Fruit fly (Drosophila melanogaster) whole organism, pupa: ENCODE results near the gene trio.
A peak's percentile ranks its signal among the peaks of the same experiment; 100 is the strongest.

ENCODE experiments used
- CG10348 ChIP-seq: fragments of 200-800 bp; sonication (Bioruptor generic); IDR thresholded peaks from 2 replicates; pipeline ENCODE4 v1.3.6; 2022; ENCODE audit warnings: missing biosample characterization, missing genetic modification characterization
- CG12605 ChIP-seq: fragments of 200-800 bp; sonication (Bioruptor generic); IDR thresholded peaks from 2 replicates; pipeline ENCODE4 v1.3.6; 2022; ENCODE audit warnings: missing biosample characterization, missing genetic modification characterization
- CG13204 ChIP-seq: fragments of 200-800 bp; sonication (Bioruptor generic); optimal IDR thresholded peaks from 2 replicates; lab custom pipeline; 2018; ENCODE audit warnings: missing biosample characterization, mild to moderate bottlenecking, missing genetic modification characterization, moderate library complexity
- CG14655 ChIP-seq: fragments of 200-800 bp; sonication (Bioruptor generic); optimal IDR thresholded peaks from 3 replicates; lab custom pipeline; 2017; ENCODE audit warnings: mild to moderate bottlenecking, missing biosample characterization, missing genetic modification reagents, missing genetic modification characterization
- CG15710 ChIP-seq: fragments of 200-800 bp; sonication (Bioruptor generic); optimal IDR thresholded peaks from 2 replicates; lab custom pipeline; 2018; ENCODE audit warnings: missing biosample characterization, mild to moderate bottlenecking, missing genetic modification characterization, moderate library complexity
- CG17806 ChIP-seq: fragments of 200-800 bp; sonication (Bioruptor generic); optimal IDR thresholded peaks from 2 replicates; lab custom pipeline; 2018; ENCODE audit warnings: missing biosample characterization, mild to moderate bottlenecking, missing genetic modification characterization, moderate library complexity
- CG32121 ChIP-seq: fragments of 200-800 bp; sonication (Bioruptor generic); IDR thresholded peaks from 2 replicates; pipeline ENCODE4 v1.3.6; 2022; ENCODE audit warnings: missing biosample characterization, missing genetic modification characterization
- CG34367 ChIP-seq: fragments of 200-800 bp; sonication (Bioruptor generic); optimal IDR thresholded peaks from 2 replicates; lab custom pipeline; 2018; ENCODE audit warnings: missing biosample characterization, mild to moderate bottlenecking, missing genetic modification characterization
- CG4496 ChIP-seq: fragments of 200-800 bp; sonication (Bioruptor generic); IDR thresholded peaks from 3 replicates; pipeline ENCODE4 v1.3.6; 2022; ENCODE audit warnings: missing biosample characterization, missing genetic modification characterization
- CG8159 ChIP-seq: fragments of 200-800 bp; sonication (Bioruptor generic); optimal IDR thresholded peaks from 3 replicates; lab custom pipeline; 2018; ENCODE audit warnings: missing biosample characterization, mild to moderate bottlenecking, missing genetic modification characterization, moderate library complexity
- CG8301 ChIP-seq: fragments of 200-800 bp; sonication (Bioruptor generic); optimal IDR thresholded peaks from 2 replicates; lab custom pipeline; 2018; ENCODE audit warnings: missing biosample characterization, mild to moderate bottlenecking, missing genetic modification characterization
- CG9948 ChIP-seq: fragments of 200-800 bp; sonication (Bioruptor generic); optimal IDR thresholded peaks from 2 replicates; lab custom pipeline; 2018; ENCODE audit warnings: missing biosample characterization, mild to moderate bottlenecking, missing genetic modification characterization, moderate library complexity
- D1 ChIP-seq: fragments of 200-800 bp; sonication (Bioruptor generic); optimal IDR thresholded peaks from 2 replicates; lab custom pipeline; 2018; ENCODE audit warnings: missing biosample characterization, mild to moderate bottlenecking, missing genetic modification characterization, moderate library complexity
- EcR ChIP-seq: fragments of 200-800 bp; sonication (Bioruptor generic); optimal IDR thresholded peaks from 3 replicates; lab custom pipeline; 2019; ENCODE audit warnings: missing biosample characterization, missing genetic modification characterization, mild to moderate bottlenecking, moderate library complexity, missing genetic modification reagents
- Ets98B ChIP-seq: fragments of 200-800 bp; sonication (Bioruptor generic); IDR thresholded peaks from 2 replicates; pipeline ENCODE4 v1.3.6; 2022; ENCODE audit warnings: missing biosample characterization, missing genetic modification characterization
- Pif1A ChIP-seq: fragments of 200-800 bp; sonication (Bioruptor generic); optimal IDR thresholded peaks from 3 replicates; lab custom pipeline; 2016; ENCODE audit warnings: missing biosample characterization, missing genetic modification characterization
- Pif1B ChIP-seq: fragments of 200-800 bp; sonication (Bioruptor generic); optimal IDR thresholded peaks from 3 replicates; lab custom pipeline; 2016; ENCODE audit warnings: missing biosample characterization, missing genetic modification characterization
- Snoo ChIP-seq: fragments of 200-800 bp; sonication (Bioruptor generic); optimal IDR thresholded peaks from 3 replicates; lab custom pipeline; 2017; ENCODE audit warnings: missing biosample characterization, mild to moderate bottlenecking, missing genetic modification characterization, inconsistent platforms
- fd96Ca ChIP-seq: fragments of 200-800 bp; sonication (Bioruptor generic); IDR thresholded peaks from 3 replicates; pipeline ENCODE4 v1.3.6; 2022; ENCODE audit warnings: missing biosample characterization, missing genetic modification characterization
- gl ChIP-seq: fragments of 200-800 bp; sonication (Bioruptor generic); optimal IDR thresholded peaks from 2 replicates; lab custom pipeline; 2018; ENCODE audit warnings: missing biosample characterization, mild to moderate bottlenecking, missing genetic modification characterization
- rn ChIP-seq: fragments of 200-800 bp; sonication (Bioruptor generic); IDR thresholded peaks from 2 replicates; pipeline ENCODE4 v1.3.6; 2022; ENCODE audit warnings: missing biosample characterization, missing genetic modification characterization

trio gene

dm6 chr3L:1055932-1056331 lies 21.3 kb upstream of the trio start:
- TF ChIP-seq CG14655 (GFP tag; lab: Kevin White, UChicago) (no peak), fd96Ca (GFP tag; lab: Robert Waterston, UW) (no peak), D1 (no peak), CG13204 (no peak), rn (GFP tag; lab: Robert Waterston, UW) (no peak), CG15710 (no peak), CG12605 (no peak), Ets98B (GFP tag; lab: Robert Waterston, UW) (no peak), CG9948 (no peak), EcR (GFP tag; lab: Kevin White, UChicago) (no peak), CG8301 (tag; lab: Kevin White, UChicago) (no peak), CG34367 (no peak), CG10348 (GFP tag; lab: Robert Waterston, UW) (no peak), CG8159 (no peak), Pif1A (GFP tag; lab: Kevin White, UChicago) (no peak), CG32121 (GFP tag; lab: Robert Waterston, UW) (no peak), CG17806 (tag; lab: Kevin White, UChicago) (no peak), Snoo (no peak), Pif1B (no peak)

dm6 chr3L:1046436-1046835 lies 11.8 kb upstream of the trio start:
- TF ChIP-seq Snoo (no peak), CG34367 (no peak), CG4496 (GFP tag; lab: Robert Waterston, UW) (no peak)

DNA sequence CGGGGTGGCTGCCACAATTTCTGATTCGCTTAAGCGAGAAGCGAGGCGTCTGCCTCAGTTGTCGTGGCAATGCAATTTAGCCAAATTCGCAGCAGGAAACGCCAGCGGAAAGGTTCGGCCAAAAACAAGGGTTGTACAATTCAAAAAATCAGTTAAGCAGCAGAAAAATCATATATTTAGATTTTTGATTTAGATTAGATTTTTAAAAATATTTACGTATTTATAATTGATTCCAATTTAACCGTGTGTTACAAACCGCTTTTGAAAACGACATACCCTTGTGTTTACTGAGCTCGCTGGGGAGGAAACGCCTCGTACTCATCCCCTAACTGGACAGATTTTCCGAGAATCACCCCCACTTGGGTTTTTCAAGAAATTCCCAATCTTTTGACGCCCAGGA lies 8.9 kb upstream of the trio start:
- no peak for TF ChIP-seq EcR (GFP tag; lab: Kevin White, UChicago)
- TF ChIP-seq CG34367 = no peak
- TF ChIP-seq CG14655 (GFP tag; lab: Kevin White, UChicago) = no peak
- no peak for TF ChIP-seq CG15710
- no peak for TF ChIP-seq CG8159
- no peak for TF ChIP-seq CG9948
- TF ChIP-seq CG8301 (tag; lab: Kevin White, UChicago) = no peak
- no peak for TF ChIP-seq Pif1B
- no peak for TF ChIP-seq CG13204
- TF ChIP-seq CG17806 (tag; lab: Kevin White, UChicago) = no peak
- TF ChIP-seq Pif1A (GFP tag; lab: Kevin White, UChicago) = no peak
- TF ChIP-seq gl = no peak
- no peak for TF ChIP-seq rn (GFP tag; lab: Robert Waterston, UW)
- no peak for TF ChIP-seq Snoo
- TF ChIP-seq, all 21 proteins: peak for 0

DNA sequence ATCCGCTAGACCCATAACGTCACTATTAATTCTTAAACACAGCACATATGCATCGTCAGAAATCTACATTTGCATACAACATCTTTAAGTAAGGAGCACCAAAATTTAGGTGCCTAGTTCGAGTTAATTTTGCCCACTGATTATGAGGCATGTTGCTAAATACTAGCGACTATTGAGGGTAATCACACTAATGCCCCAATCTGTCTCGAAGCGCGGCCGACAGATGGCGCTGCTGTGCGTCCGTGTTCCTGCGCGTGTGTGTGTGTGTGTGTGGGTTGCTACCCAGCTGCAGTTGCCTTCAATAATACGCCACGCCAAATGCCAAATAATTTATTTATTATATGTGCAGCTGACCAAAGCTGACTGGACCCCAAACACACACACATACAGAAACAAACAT lies 6.7 kb upstream of the trio start:
- no peak for TF ChIP-seq CG32121 (GFP tag; lab: Robert Waterston, UW)
- TF ChIP-seq CG9948 = no peak
- TF ChIP-seq EcR (GFP tag; lab: Kevin White, UChicago) = no peak
- TF ChIP-seq fd96Ca (GFP tag; lab: Robert Waterston, UW) = no peak
- no peak for TF ChIP-seq CG8159
- TF ChIP-seq CG13204 = no peak
- TF ChIP-seq gl = no peak
- TF ChIP-seq CG4496 (GFP tag; lab: Robert Waterston, UW) = no peak
- no peak for TF ChIP-seq Pif1B

DNA sequence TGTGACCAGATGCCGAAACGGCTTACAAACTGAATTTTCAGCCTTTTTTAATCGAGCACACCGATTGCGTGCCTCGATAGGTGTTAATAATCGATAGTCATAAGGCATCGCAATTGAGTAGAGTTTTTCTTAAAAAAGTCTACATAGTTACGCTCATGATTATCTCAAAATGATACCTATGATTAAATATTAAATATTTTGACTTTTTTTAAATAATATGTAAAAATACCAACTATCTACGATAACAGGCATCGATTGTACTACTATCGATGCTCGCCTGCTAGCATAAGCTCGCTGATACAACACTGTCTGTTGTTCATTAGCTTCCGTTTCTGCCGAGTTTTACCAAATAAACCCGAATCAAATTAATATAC lies 199 bp upstream of the trio start:
- TF ChIP-seq Pif1B = no peak
- peak; percentile 17 for TF ChIP-seq CG8159
- peak; percentile 12 for TF ChIP-seq CG15710
- peak; percentile 41; the same call in 1 of the 3 replicates for TF ChIP-seq CG4496 (GFP tag; lab: Robert Waterston, UW)
- TF ChIP-seq, all 21 proteins: peak for 3

dm6 chr3L:1033688-1034087 lies 987 bp downstream of the trio start:
- no peak for TF ChIP-seq CG15710
- no peak for TF ChIP-seq CG32121 (GFP tag; lab: Robert Waterston, UW)
- TF ChIP-seq Snoo = no peak
- TF ChIP-seq CG13204 = no peak
- no peak for TF ChIP-seq CG34367
- TF ChIP-seq Pif1A (GFP tag; lab: Kevin White, UChicago) = no peak
- TF ChIP-seq CG17806 (tag; lab: Kevin White, UChicago) = no peak
- TF ChIP-seq CG4496 (GFP tag; lab: Robert Waterston, UW) = no peak
- TF ChIP-seq CG10348 (GFP tag; lab: Robert Waterston, UW) = no peak
- no peak for TF ChIP-seq EcR (GFP tag; lab: Kevin White, UChicago)
- no peak for TF ChIP-seq D1

dm6 chr3L:1032569-1032968 lies 2.1 kb downstream of the trio start:
- peak; percentile 90 for TF ChIP-seq CG17806 (tag; lab: Kevin White, UChicago)
- TF ChIP-seq EcR (GFP tag; lab: Kevin White, UChicago) = peak; percentile 56
- TF ChIP-seq CG4496 (GFP tag; lab: Robert Waterston, UW) = peak; percentile 97
- peak; percentile 94 for TF ChIP-seq CG32121 (GFP tag; lab: Robert Waterston, UW)
- TF ChIP-seq CG8301 (tag; lab: Kevin White, UChicago) = peak; percentile 90
- TF ChIP-seq CG9948 = peak; percentile 88
- TF ChIP-seq CG34367 = peak; percentile 90
- TF ChIP-seq gl = peak; percentile 87
- TF ChIP-seq CG13204 = peak; percentile 83
- TF ChIP-seq Pif1A (GFP tag; lab: Kevin White, UChicago) = peak; percentile 93
- TF ChIP-seq fd96Ca (GFP tag; lab: Robert Waterston, UW) = peak; percentile 97
- peak; percentile 93 for TF ChIP-seq CG8159
- peak; percentile 92 for TF ChIP-seq CG12605
- peak; percentile 94 for TF ChIP-seq Snoo
- TF ChIP-seq Ets98B (GFP tag; lab: Robert Waterston, UW) = peak; percentile 96
- TF ChIP-seq rn (GFP tag; lab: Robert Waterston, UW) = peak; percentile 88
- TF ChIP-seq CG14655 (GFP tag; lab: Kevin White, UChicago) = peak; percentile 91
- no peak for TF ChIP-seq D1
- TF ChIP-seq CG15710 = peak; percentile 95
- peak; percentile 91 for TF ChIP-seq Pif1B
- TF ChIP-seq CG10348 (GFP tag; lab: Robert Waterston, UW) = peak; percentile 82
